Fruit fly (Drosophila melanogaster): ENCODE results near the gene eIF5B.
A peak's percentile ranks its signal among the peaks of the same experiment; 100 is the strongest.

eIF5B gene

DNA sequence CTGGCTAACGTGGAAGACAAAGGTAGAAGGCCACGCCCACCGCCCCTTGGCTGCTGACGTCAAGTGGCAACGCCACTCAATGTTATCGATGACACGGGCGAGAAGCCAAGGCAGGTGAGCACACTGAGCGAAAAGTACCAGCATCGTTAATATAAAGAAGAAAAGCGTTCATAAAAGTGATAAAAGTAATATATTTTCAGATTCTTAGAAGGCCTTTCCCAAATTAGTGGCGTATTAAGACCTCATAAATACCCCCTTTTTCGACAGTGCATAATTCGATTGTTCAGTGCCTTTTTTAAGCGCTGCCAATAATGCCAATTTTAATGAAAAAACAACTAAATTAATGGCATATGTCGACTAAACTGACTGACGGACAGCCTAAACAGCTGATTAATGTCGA lies 11.1 kb downstream of the eIF5B start (continued):
- TF ChIP-seq CG9727 (GFP tag; optimal IDR thresholded peaks at IDR 0.05) (peak; percentile 69), CG3847 (GFP tag; IDR thresholded peaks at IDR 0.05) (peak; percentile 52), HLH4C (GFP tag; IDR thresholded peaks at IDR 0.05; ENCODE audit: partially characterized antibody) (no peak), CG12071 (GFP tag; optimal IDR thresholded peaks at IDR 0.05) (no peak), CG10979 (tag; optimal IDR thresholded peaks at IDR 0.05) (no peak), CG17802 (tag; optimal IDR thresholded peaks at IDR 0.05) (no peak), slp2 (GFP tag; optimal IDR thresholded peaks at IDR 0.05) (no peak), CG18764 (GFP tag; optimal IDR thresholded peaks at IDR 0.05) (no peak), sc (optimal IDR thresholded peaks at IDR 0.05) (no peak), sc (GFP tag; optimal IDR thresholded peaks at IDR 0.05) (peak; percentile 32), Tbp (GFP tag; optimal IDR thresholded peaks at IDR 0.05) (no peak), CG16815 (GFP tag; optimal IDR thresholded peaks at IDR 0.05) (peak; percentile 27), Rfx (GFP tag; IDR thresholded peaks at IDR 0.05) (peak; percentile 30; the same call in 1 of the 2 replicates), Hr51 (GFP tag; optimal IDR thresholded peaks at IDR 0.05) (peak in 1 of 2 experiments; percentile 29), eve (GFP tag; optimal IDR thresholded peaks at IDR 0.05) (peak in 1 of 2 experiments; percentile 17), HHEX (GFP tag; optimal IDR thresholded peaks at IDR 0.05) (no peak), gsb (GFP tag; IDR thresholded peaks at IDR 0.05) (no peak), lmd (GFP tag; IDR thresholded peaks at IDR 0.05) (peak; percentile 30; the same call in 1 of the 2 replicates), Hey (tag; optimal IDR thresholded peaks at IDR 0.05) (no peak), CG4730 (GFP tag; IDR thresholded peaks at IDR 0.05) (no peak), Dbx (GFP tag; IDR thresholded peaks at IDR 0.05) (no peak), Atf6 (GFP tag; IDR thresholded peaks at IDR 0.05) (peak; percentile 27; the same call in 1 of the 2 replicates), br (optimal IDR thresholded peaks at IDR 0.05) (no peak), CG6765 (GFP tag; optimal IDR thresholded peaks at IDR 0.05) (no peak), org-1 (GFP tag; optimal IDR thresholded peaks at IDR 0.05) (peak; percentile 32), esg (GFP tag; conservative IDR thresholded peaks at IDR 0.05) (peak; percentile 42), zfh2 (GFP tag; optimal IDR thresholded peaks at IDR 0.05) (peak; percentile 21), ci (GFP tag; IDR thresholded peaks at IDR 0.05) (peak; percentile 70; the same call in 2 of the 3 replicates), CG12219 (GFP tag; optimal IDR thresholded peaks at IDR 0.05) (no peak), Xbp1 (GFP tag; optimal IDR thresholded peaks at IDR 0.05) (peak; percentile 28), HmgD (GFP tag; optimal IDR thresholded peaks at IDR 0.05) (no peak), Hand (GFP tag; optimal IDR thresholded peaks at IDR 0.05) (no peak), vnd (GFP tag; IDR thresholded peaks at IDR 0.05; ENCODE audit: partially characterized antibody) (no peak), maf-S (GFP tag; optimal IDR thresholded peaks at IDR 0.05) (peak; percentile 10), CG12236 (GFP tag; optimal IDR thresholded peaks at IDR 0.05) (no peak), tap (tag; optimal IDR thresholded peaks at IDR 0.05) (no peak), CHES-1-like (GFP tag; optimal IDR thresholded peaks at IDR 0.05) (peak; percentile 19), da (GFP tag; optimal IDR thresholded peaks at IDR 0.05) (no peak), Bdp1 (GFP tag; optimal IDR thresholded peaks at IDR 0.05) (no peak), Pdp1 (GFP tag; optimal IDR thresholded peaks at IDR 0.05) (peak in 1 of 2 experiments; percentile 7), CG13296 (GFP tag; optimal IDR thresholded peaks at IDR 0.05) (no peak), CG14667 (GFP tag; IDR thresholded peaks at IDR 0.05) (no peak), Meics (GFP tag; optimal IDR thresholded peaks at IDR 0.05) (peak; percentile 30), CG18619 (GFP tag; optimal IDR thresholded peaks at IDR 0.05) (peak; percentile 49), CG30403 (GFP tag; optimal IDR thresholded peaks at IDR 0.05) (peak; percentile 39), Ets97D (GFP tag; optimal IDR thresholded peaks at IDR 0.05) (peak; percentile 0), CG9797 (GFP tag; optimal IDR thresholded peaks at IDR 0.05) (no peak), CG12299 (tag; optimal IDR thresholded peaks at IDR 0.05) (no peak), az2 (GFP tag; optimal IDR thresholded peaks at IDR 0.05) (peak; percentile 29), CG18011 (GFP tag; optimal IDR thresholded peaks at IDR 0.05) (no peak), slbo (GFP tag; IDR thresholded peaks at IDR 0.05) (peak; percentile 80), ac (GFP tag; optimal IDR thresholded peaks at IDR 0.05) (no peak)
